Fruit fly (Drosophila melanogaster): ENCODE results near the gene ChLD3.
A peak's percentile ranks its signal among the peaks of the same experiment; 100 is the strongest.

The ChLD3 gene

dm6 chr2L:16703753-16704152 lies 34.9 kb upstream of the ChLD3 start (continued):
- peak; percentile 62 for TF ChIP-seq Hr4 (GFP tag; optimal IDR thresholded peaks at IDR 0.05)
- peak; percentile 25 for TF ChIP-seq Sox15 (GFP tag; optimal IDR thresholded peaks at IDR 0.05)
- TF ChIP-seq Ets96B (tag; optimal IDR thresholded peaks at IDR 0.05): peak; percentile 5
- TF ChIP-seq achi (GFP tag; optimal IDR thresholded peaks at IDR 0.05): peak; percentile 39
- TF ChIP-seq CG16779 (tag; optimal IDR thresholded peaks at IDR 0.05): no peak
- TF ChIP-seq CG8632 (GFP tag; optimal IDR thresholded peaks at IDR 0.05): peak; percentile 10
- TF ChIP-seq lz (GFP tag; optimal IDR thresholded peaks at IDR 0.05): peak; percentile 37
- no peak for TF ChIP-seq CG3032 (tag; optimal IDR thresholded peaks at IDR 0.05)
- peak; percentile 43 for TF ChIP-seq Ets21C (GFP tag; optimal IDR thresholded peaks at IDR 0.05)
- TF ChIP-seq CG15336 (GFP tag; IDR thresholded peaks at IDR 0.05): peak; percentile 34; the same call in 1 of the 2 replicates
- peak; percentile 62 for TF ChIP-seq CG3919 (GFP tag; optimal IDR thresholded peaks at IDR 0.05)
- TF ChIP-seq CG31627 (GFP tag; optimal IDR thresholded peaks at IDR 0.05): peak; percentile 38
- TF ChIP-seq Hr39 (GFP tag; optimal IDR thresholded peaks at IDR 0.05): peak; percentile 25
- peak; percentile 37 for TF ChIP-seq Sox102F (GFP tag; optimal IDR thresholded peaks at IDR 0.05)
- peak; percentile 55 for TF ChIP-seq OdsH (GFP tag; optimal IDR thresholded peaks at IDR 0.05)
- TF ChIP-seq CG6276 (GFP tag; optimal IDR thresholded peaks at IDR 0.05): no peak

- TF ChIP-seq lz (GFP tag; optimal IDR thresholded peaks at IDR 0.05) (no peak), Hr4 (GFP tag; optimal IDR thresholded peaks at IDR 0.05) (peak; percentile 47), Eip78C (GFP tag) (peak; percentile 56), CG8319 (GFP tag; optimal IDR thresholded peaks at IDR 0.05) (no peak), CG6163 (GFP tag; IDR thresholded peaks at IDR 0.05) (0 out of 3 replicates have a peak, but pooled peaks have one; percentile 36), Sox14 (GFP tag; optimal IDR thresholded peaks at IDR 0.05) (no peak), CG15336 (GFP tag; IDR thresholded peaks at IDR 0.05) (no peak), Lpt (GFP tag; optimal IDR thresholded peaks at IDR 0.05) (no peak), CG32006 (GFP tag; optimal IDR thresholded peaks at IDR 0.05) (peak; percentile 9), CG16779 (tag; optimal IDR thresholded peaks at IDR 0.05) (no peak), pdm3 (GFP tag; optimal IDR thresholded peaks at IDR 0.05) (no peak), CG6792 (GFP tag; optimal IDR thresholded peaks at IDR 0.05) (no peak)
Observed at dm6 chr2L:16706882-16707775, 31.5 kb upstream of the ChLD3 start.

dm6 chr2L:16709693-16710092 lies 29.0 kb upstream of the ChLD3 start:
- peak; percentile 59 for TF ChIP-seq Lpt (GFP tag; optimal IDR thresholded peaks at IDR 0.05)
- no peak for TF ChIP-seq CG11902 (GFP tag; optimal IDR thresholded peaks at IDR 0.05)
- TF ChIP-seq net (GFP tag; optimal IDR thresholded peaks at IDR 0.05): peak; percentile 70
- peak; percentile 84 for TF ChIP-seq CG32006 (GFP tag; optimal IDR thresholded peaks at IDR 0.05)
- peak; percentile 70 for TF ChIP-seq eg (GFP tag; IDR thresholded peaks at IDR 0.05)
- TF ChIP-seq achi (GFP tag; optimal IDR thresholded peaks at IDR 0.05): peak; percentile 63
- TF ChIP-seq CG8119 (GFP tag; IDR thresholded peaks at IDR 0.05): peak; percentile 91
- peak; percentile 78 for TF ChIP-seq CG4318 (GFP tag; optimal IDR thresholded peaks at IDR 0.05)
- TF ChIP-seq Eip78C (GFP tag): peak; percentile 81
- TF ChIP-seq Hr4 (GFP tag; optimal IDR thresholded peaks at IDR 0.05): peak; percentile 79
- no peak for TF ChIP-seq fd85E (GFP tag; optimal IDR thresholded peaks at IDR 0.05)
- TF ChIP-seq CG3919 (GFP tag; optimal IDR thresholded peaks at IDR 0.05): peak; percentile 36
- TF ChIP-seq pdm3 (GFP tag; optimal IDR thresholded peaks at IDR 0.05): peak; percentile 27
- peak; percentile 92 for TF ChIP-seq CG15336 (GFP tag; IDR thresholded peaks at IDR 0.05)
- no peak for TF ChIP-seq dsx (GFP tag; optimal IDR thresholded peaks at IDR 0.05; ENCODE audit: poor library complexity, severe bottlenecking)
- TF ChIP-seq salr (GFP tag; optimal IDR thresholded peaks at IDR 0.05): peak in 1 of 2 experiments; percentile 51
- peak; percentile 82 for TF ChIP-seq CG6163 (GFP tag; IDR thresholded peaks at IDR 0.05)
- TF ChIP-seq acj6 (GFP tag; optimal IDR thresholded peaks at IDR 0.05): peak; percentile 16
- no peak for TF ChIP-seq Smox (GFP tag; optimal IDR thresholded peaks at IDR 0.05)
- TF ChIP-seq dac (GFP tag; optimal IDR thresholded peaks at IDR 0.05): peak; percentile 42
- TF ChIP-seq CG10631 (GFP tag; optimal IDR thresholded peaks at IDR 0.05): peak; percentile 48
- peak; percentile 45 for TF ChIP-seq OdsH (GFP tag; optimal IDR thresholded peaks at IDR 0.05)
- TF ChIP-seq CG6276 (GFP tag; optimal IDR thresholded peaks at IDR 0.05): no peak
- TF ChIP-seq Ets96B (tag; optimal IDR thresholded peaks at IDR 0.05): peak; percentile 20
